Fruit fly (Drosophila melanogaster) whole organism, embryonic: ENCODE measurements around the gene CG43322.
A peak's percentile ranks its signal among the peaks of the same experiment; 100 is the strongest.

Experiments used
- CG10366 ChIP-seq: fragments of 200-800 bp; sonication (Bioruptor generic); IDR thresholded peaks from 2 replicates; pipeline ENCODE4 v1.3.6; 2022; ENCODE audit warnings: missing biosample characterization, missing genetic modification characterization
- CG11695 ChIP-seq: fragments of 200-800 bp; sonication (Bioruptor generic); IDR thresholded peaks from 3 replicates; pipeline ENCODE4 v1.3.6; 2022; ENCODE audit warnings: missing biosample characterization, missing genetic modification characterization
- CG12391 ChIP-seq: fragments of 200-800 bp; sonication (Bioruptor generic); optimal IDR thresholded peaks from 3 replicates; lab custom pipeline; 2018; ENCODE audit warnings: missing biosample characterization, mild to moderate bottlenecking, missing genetic modification characterization, moderate library complexity
- CG13123 ChIP-seq: fragments of 200-800 bp; sonication (Bioruptor generic); optimal IDR thresholded peaks from 2 replicates; lab custom pipeline; 2016; ENCODE audit warnings: missing biosample characterization, missing genetic modification characterization
- CG15073 ChIP-seq: fragments of 200-800 bp; sonication (Bioruptor generic); optimal IDR thresholded peaks from 2 replicates; lab custom pipeline; 2016; ENCODE audit warnings: missing biosample characterization, missing genetic modification characterization
- CG15269 ChIP-seq: fragments of 200-800 bp; sonication (Bioruptor generic); optimal IDR thresholded peaks from 2 replicates; lab custom pipeline; 2018; ENCODE audit warnings: missing biosample characterization, mild to moderate bottlenecking, missing genetic modification characterization, moderate library complexity
- CG16815 ChIP-seq: fragments of 200-800 bp; sonication (Bioruptor generic); optimal IDR thresholded peaks from 3 replicates; lab custom pipeline; 2017; ENCODE audit warnings: missing biosample characterization, mild to moderate bottlenecking, missing genetic modification characterization
- CG17385 ChIP-seq: fragments of 200-800 bp; sonication (Bioruptor generic); optimal IDR thresholded peaks from 3 replicates; lab custom pipeline; 2018; ENCODE audit warnings: missing biosample characterization, mild to moderate bottlenecking, missing genetic modification characterization
- CG17829 ChIP-seq: fragments of 200-800 bp; optimal IDR thresholded peaks from 2 replicates; lab custom pipeline; 2019; ENCODE audit warnings: missing biosample characterization, mild to moderate bottlenecking, missing genetic modification characterization, moderate library complexity
- CG18599 ChIP-seq: fragments of 200-800 bp; sonication (Bioruptor generic); optimal IDR thresholded peaks from 3 replicates; lab custom pipeline; 2017; ENCODE audit warnings: missing biosample characterization, missing genetic modification characterization, mild to moderate bottlenecking, moderate library complexity, missing genetic modification reagents
- CG30020 ChIP-seq: fragments of 200-800 bp; optimal IDR thresholded peaks from 2 replicates; lab custom pipeline; 2019; ENCODE audit warnings: missing biosample characterization, mild to moderate bottlenecking, missing genetic modification characterization, moderate library complexity
- CG4424 ChIP-seq: fragments of 200-800 bp; sonication (Bioruptor generic); optimal IDR thresholded peaks from 3 replicates; lab custom pipeline; 2016; ENCODE audit warnings: missing biosample characterization, missing genetic modification characterization
- CG4617 ChIP-seq: fragments of 200-800 bp; sonication (Bioruptor generic); optimal IDR thresholded peaks from 3 replicates; lab custom pipeline; 2016; ENCODE audit warnings: missing biosample characterization, missing genetic modification characterization, borderline replicate concordance
- CG8290 ChIP-seq, 3 experiments: fragments of 200-800 bp; sonication (Bioruptor generic); optimal IDR thresholded peaks; 2 replicates each; lab custom pipeline; 2016 to 2019; ENCODE audit warnings: missing biosample characterization in 3 of 3, missing genetic modification characterization in 3 of 3, mild to moderate bottlenecking in 2 of 3, moderate library complexity in 1 of 3
- CG8359 ChIP-seq: fragments of 200-800 bp; sonication (Bioruptor generic); optimal IDR thresholded peaks from 2 replicates; lab custom pipeline; 2017; ENCODE audit warnings: missing biosample characterization, mild to moderate bottlenecking, missing genetic modification characterization, borderline replicate concordance
- CG8388 ChIP-seq: fragments of 200-800 bp; sonication (Bioruptor generic); optimal IDR thresholded peaks from 2 replicates; lab custom pipeline; 2019; ENCODE audit warnings: missing biosample characterization, mild to moderate bottlenecking, missing genetic modification characterization, moderate library complexity
- Camta ChIP-seq: fragments of 200-800 bp; sonication (Bioruptor generic); optimal IDR thresholded peaks from 2 replicates; lab custom pipeline; 2016; ENCODE audit warnings: missing biosample characterization, missing genetic modification characterization
- Chrac-16 ChIP-seq: fragments of 200-800 bp; sonication (Bioruptor generic); optimal IDR thresholded peaks from 3 replicates; lab custom pipeline; 2016; ENCODE audit warnings: missing biosample characterization, missing genetic modification characterization
- Dref ChIP-seq: fragments of 200-800 bp; sonication (Bioruptor generic); IDR thresholded peaks from 2 replicates; pipeline ENCODE4 v1.3.6; 2022; ENCODE audit warnings: missing biosample characterization, missing genetic modification characterization
- HLH4C ChIP-seq: fragments of 200-800 bp; sonication (Bioruptor generic); IDR thresholded peaks from 3 replicates; pipeline ENCODE4 v1.3.6; 2022; ENCODE audit warnings: missing biosample characterization, missing genetic modification characterization; ENCODE audit not compliant: partially characterized antibody
- Hsf ChIP-seq: fragments of 200-800 bp; sonication (Bioruptor generic); optimal IDR thresholded peaks from 3 replicates; lab custom pipeline; 2016; ENCODE audit warnings: missing biosample characterization, missing genetic modification characterization
- Lpt ChIP-seq: fragments of >200 bp; optimal IDR thresholded peaks from 2 replicates; lab custom pipeline; 2018; ENCODE audit warnings: missing biosample characterization, missing genetic modification characterization
- Myb ChIP-seq: fragments of 200-800 bp; sonication (Bioruptor generic); optimal IDR thresholded peaks from 2 replicates; lab custom pipeline; 2016; ENCODE audit warnings: missing biosample characterization, missing genetic modification characterization
- NK7.1 ChIP-seq: fragments of 200-800 bp; sonication (Bioruptor generic); optimal IDR thresholded peaks from 3 replicates; lab custom pipeline; 2016; ENCODE audit warnings: missing biosample characterization, missing genetic modification characterization
- Neu2 ChIP-seq: fragments of 200-800 bp; sonication (Bioruptor generic); optimal IDR thresholded peaks from 3 replicates; lab custom pipeline; 2016; ENCODE audit warnings: missing biosample characterization, missing genetic modification characterization, borderline replicate concordance
- Sry-δ ChIP-seq: fragments of 200-800 bp; sonication (Bioruptor generic); optimal IDR thresholded peaks from 2 replicates; lab custom pipeline; 2016; ENCODE audit warnings: missing biosample characterization, missing genetic modification characterization
- Usf ChIP-seq: fragments of 200-800 bp; sonication (Bioruptor generic); optimal IDR thresholded peaks from 2 replicates; lab custom pipeline; 2017; ENCODE audit warnings: missing genotype, missing biosample characterization, missing genetic modification characterization
- bab2 ChIP-seq: fragments of 200-800 bp; sonication (Bioruptor generic); optimal IDR thresholded peaks from 2 replicates; lab custom pipeline; 2016; ENCODE audit warnings: missing biosample characterization, missing genetic modification characterization
- chinmo ChIP-seq: fragments of 200-800 bp; sonication (Bioruptor generic); IDR thresholded peaks from 4 replicates; pipeline ENCODE4 v1.3.6; 2022; ENCODE audit warnings: missing biosample characterization, missing genetic modification characterization; ENCODE audit not compliant: partially characterized antibody
- crol ChIP-seq: fragments of 200-800 bp; sonication (Bioruptor generic); IDR thresholded peaks from 2 replicates; pipeline ENCODE4 v1.3.6; 2022; ENCODE audit warnings: missing biosample characterization, missing genetic modification characterization
- dan ChIP-seq: fragments of 200-800 bp; sonication (Bioruptor generic); IDR thresholded peaks from 2 replicates; pipeline ENCODE4 v1.3.6; 2022; ENCODE audit warnings: missing biosample characterization, missing genetic modification characterization
- disco-r ChIP-seq: fragments of 200-800 bp; sonication (Bioruptor generic); optimal IDR thresholded peaks from 2 replicates; lab custom pipeline; 2016; ENCODE audit warnings: missing biosample characterization, missing genetic modification characterization
- dmrt11E ChIP-seq: fragments of 200-800 bp; sonication (Bioruptor generic); optimal IDR thresholded peaks from 3 replicates; lab custom pipeline; 2018; ENCODE audit warnings: missing biosample characterization, mild to moderate bottlenecking, missing genetic modification characterization, moderate library complexity
- gcm ChIP-seq: fragments of 200-800 bp; sonication (Bioruptor generic); optimal IDR thresholded peaks from 2 replicates; lab custom pipeline; 2019; ENCODE audit warnings: missing biosample characterization, mild to moderate bottlenecking, missing genetic modification characterization, moderate library complexity
- grn ChIP-seq: fragments of 200-800 bp; sonication (Bioruptor generic); optimal IDR thresholded peaks from 3 replicates; lab custom pipeline; 2017; ENCODE audit warnings: missing biosample characterization, missing genetic modification characterization
- luna ChIP-seq: fragments of 200-800 bp; sonication (Bioruptor generic); optimal IDR thresholded peaks from 2 replicates; lab custom pipeline; 2016; ENCODE audit warnings: missing biosample characterization, missing genetic modification characterization
- onecut ChIP-seq: fragments of 200-800 bp; sonication (Bioruptor generic); IDR thresholded peaks from 2 replicates; pipeline ENCODE4 v1.3.6; 2022; ENCODE audit warnings: missing biosample characterization, missing genetic modification characterization
- pb ChIP-seq: fragments of 200-800 bp; sonication (Bioruptor generic); optimal IDR thresholded peaks from 3 replicates; lab custom pipeline; 2016; ENCODE audit warnings: missing biosample characterization, missing genetic modification characterization
- pho ChIP-seq: fragments of 200-800 bp; sonication (Bioruptor generic); optimal IDR thresholded peaks from 2 replicates; lab custom pipeline; 2016; ENCODE audit warnings: missing biosample characterization, missing genetic modification characterization
- pum ChIP-seq: fragments of 200-800 bp; sonication (Bioruptor generic); optimal IDR thresholded peaks from 2 replicates; lab custom pipeline; 2016; ENCODE audit warnings: missing biosample characterization, missing genetic modification characterization
- rib ChIP-seq: fragments of 200-800 bp; sonication (Bioruptor generic); IDR thresholded peaks from 2 replicates; pipeline ENCODE4 v1.3.6; 2022; ENCODE audit warnings: missing biosample characterization, missing genetic modification characterization
- ro ChIP-seq: fragments of 200-800 bp; sonication (Bioruptor generic); IDR thresholded peaks from 2 replicates; pipeline ENCODE4 v1.3.6; 2022; ENCODE audit warnings: missing biosample characterization, missing genetic modification characterization
- salm ChIP-seq: fragments of 200-800 bp; sonication (Bioruptor generic); optimal IDR thresholded peaks from 2 replicates; lab custom pipeline; 2018; ENCODE audit warnings: missing biosample characterization, mild to moderate bottlenecking, missing genetic modification characterization
- stc ChIP-seq: fragments of 200-800 bp; sonication (Bioruptor generic); IDR thresholded peaks from 2 replicates; pipeline ENCODE4 v1.3.6; 2022; ENCODE audit warnings: missing biosample characterization, missing genetic modification characterization
- tgo ChIP-seq: fragments of 200-800 bp; sonication (Bioruptor generic); IDR thresholded peaks from 3 replicates; pipeline ENCODE4 v1.3.6; 2022; ENCODE audit warnings: missing biosample characterization, missing genetic modification characterization
- trem ChIP-seq: fragments of 200-800 bp; optimal IDR thresholded peaks from 3 replicates; lab custom pipeline; 2019; ENCODE audit warnings: missing biosample characterization, mild to moderate bottlenecking, missing genetic modification characterization, moderate library complexity
- unc-4 ChIP-seq: fragments of 200-800 bp; sonication (Bioruptor generic); IDR thresholded peaks from 2 replicates; pipeline ENCODE4 v1.3.6; 2022; ENCODE audit warnings: missing biosample characterization, missing genetic modification characterization; ENCODE audit not compliant: partially characterized antibody
- vvl ChIP-seq: fragments of 200-800 bp; sonication (Bioruptor generic); IDR thresholded peaks from 2 replicates; pipeline ENCODE4 v1.3.6; 2022; ENCODE audit warnings: missing biosample characterization, missing genetic modification characterization
- zen ChIP-seq: fragments of 200-800 bp; sonication (Bioruptor generic); optimal IDR thresholded peaks from 3 replicates; lab custom pipeline; 2018; ENCODE audit warnings: missing biosample characterization, mild to moderate bottlenecking, missing genetic modification characterization, moderate library complexity

CG43322 gene

DNA sequence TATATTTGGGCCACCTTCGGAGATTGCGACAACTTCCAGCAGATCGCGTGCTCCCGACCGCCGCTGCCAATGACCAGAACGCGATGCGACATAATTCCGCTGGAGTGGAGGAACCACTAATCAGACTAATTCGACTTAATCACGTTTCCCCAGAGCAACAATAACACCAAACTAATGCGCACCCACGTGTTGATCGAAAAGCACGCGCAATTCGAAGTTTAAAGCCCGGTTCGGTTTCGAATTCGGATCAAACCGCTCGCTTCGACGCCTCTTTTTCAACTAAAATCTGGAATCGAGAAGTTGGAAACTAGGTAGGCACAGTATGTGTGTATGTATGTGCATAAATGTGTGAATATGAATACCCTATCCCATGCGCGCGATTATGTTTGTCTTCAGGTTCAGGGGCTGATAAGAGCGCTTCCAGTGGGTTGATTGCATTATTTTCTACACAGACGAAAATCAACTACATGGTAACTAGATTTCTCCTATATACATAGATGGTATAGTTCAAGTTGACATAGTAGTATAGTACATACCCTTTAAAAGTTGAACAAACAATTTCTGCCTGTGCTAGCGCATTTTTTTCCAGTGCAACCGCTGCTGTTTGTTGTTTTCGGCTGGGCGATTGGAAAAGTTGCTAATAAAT is 10.5 kb downstream of the CG43322 start, which contains the start of gene Gart (continued):
- peak; percentile 64 for TF ChIP-seq pum (GFP tag; lab: Kevin White, UChicago)
- no peak for TF ChIP-seq CG18599 (GFP tag; lab: Kevin White, UChicago)
- 0 out of 3 replicates have a peak, but pooled peaks have one; percentile 39 for TF ChIP-seq CG11695 (GFP tag; lab: Robert Waterston, UW)
- TF ChIP-seq CG15073 = peak; percentile 2
- no peak for TF ChIP-seq luna (GFP tag; lab: Kevin White, UChicago)
- TF ChIP-seq vvl = peak; percentile 71; the same call in 1 of the 2 replicates
- peak; percentile 52 for TF ChIP-seq gcm (GFP tag; lab: Kevin White, UChicago)
- TF ChIP-seq HLH4C (GFP tag; lab: Robert Waterston, UW) = no peak
- peak; percentile 66 for TF ChIP-seq pho (GFP tag; lab: Kevin White, UChicago)
- TF ChIP-seq CG17829 (tag; lab: Kevin White, UChicago) = no peak
- peak; percentile 52 for TF ChIP-seq disco-r (GFP tag; lab: Kevin White, UChicago)
- no peak for TF ChIP-seq CG4424 (GFP tag; lab: Kevin White, UChicago)
- TF ChIP-seq Chrac-16 (GFP tag; lab: Kevin White, UChicago) = peak; percentile 57
- no peak for TF ChIP-seq CG30020 (tag; lab: Kevin White, UChicago)
- TF ChIP-seq Neu2 (GFP tag; lab: Kevin White, UChicago) = no peak
- peak; percentile 28 for TF ChIP-seq pb (GFP tag; lab: Kevin White, UChicago)
- TF ChIP-seq Sry-δ (GFP tag; lab: Kevin White, UChicago) = peak; percentile 23
- peak; percentile 4 for TF ChIP-seq Usf (GFP tag; lab: Kevin White, UChicago)
- TF ChIP-seq bab2 = peak; percentile 59
- TF ChIP-seq zen (tag; lab: Kevin White, UChicago) = no peak
- no peak for TF ChIP-seq crol (GFP tag; lab: Robert Waterston, UW)
- no peak for TF ChIP-seq CG8359 (GFP tag; lab: Kevin White, UChicago)
- TF ChIP-seq unc-4 (GFP tag; lab: Robert Waterston, UW) = no peak
- TF ChIP-seq CG17385 (GFP tag; lab: Kevin White, UChicago) = peak; percentile 76
- peak; percentile 62; the same call in 1 of the 2 replicates for TF ChIP-seq CG10366
- peak; percentile 47 for TF ChIP-seq grn (GFP tag; lab: Kevin White, UChicago)
- peak; percentile 0 for TF ChIP-seq CG16815 (GFP tag; lab: Kevin White, UChicago)
- peak; percentile 53 for TF ChIP-seq Myb (GFP tag; lab: Kevin White, UChicago)
- peak; percentile 60 for TF ChIP-seq Hsf (GFP tag; lab: Kevin White, UChicago)
- no peak for TF ChIP-seq CG8290 (GFP tag; optimal IDR thresholded peaks at IDR 0.05; lab: Kevin White, UChicago)
- TF ChIP-seq CG8290 (tag; optimal IDR thresholded peaks at IDR 0.05; lab: Kevin White, UChicago) = no peak
- peak; percentile 62 for TF ChIP-seq CG8388 (GFP tag; lab: Kevin White, UChicago)
- peak; percentile 75; the same call in 2 of the 4 replicates for TF ChIP-seq chinmo (GFP tag; lab: Robert Waterston, UW)
- TF ChIP-seq onecut = no peak; the same call in 1 of the 2 replicates
- TF ChIP-seq ro (GFP tag; lab: Robert Waterston, UW) = no peak
- TF ChIP-seq NK7.1 (GFP tag; lab: Kevin White, UChicago) = no peak
- no peak for TF ChIP-seq dan (GFP tag; lab: Robert Waterston, UW)
- no peak for TF ChIP-seq CG13123 (GFP tag; lab: Kevin White, UChicago)
- TF ChIP-seq Lpt (GFP tag; lab: Kevin White, UChicago) = no peak
- no peak for TF ChIP-seq rib (GFP tag; lab: Robert Waterston, UW)
- TF ChIP-seq tgo (GFP tag; lab: Robert Waterston, UW) = peak; percentile 70
- TF ChIP-seq trem (tag; lab: Kevin White, UChicago) = no peak
- TF ChIP-seq CG4617 (GFP tag; lab: Kevin White, UChicago) = peak; percentile 6
- TF ChIP-seq salm (tag; lab: Kevin White, UChicago) = peak; percentile 49
- TF ChIP-seq stc (GFP tag; lab: Robert Waterston, UW) = no peak
- TF ChIP-seq Camta = peak; percentile 22
- peak; percentile 71 for TF ChIP-seq CG15269
- no peak for TF ChIP-seq Dref
- TF ChIP-seq dmrt11E (tag; lab: Kevin White, UChicago) = peak; percentile 24
- peak; percentile 71 for TF ChIP-seq CG12391
